Worm (Caenorhabditis elegans) whole organism, early embryonic: Measurements from ENCODE around the gene clec-48.

Source experiments
- B0310.2 ChIP-seq: sonication (generic microtip); optimal IDR thresholded peaks from 2 replicates; lab custom pipeline; 2016; ENCODE audit warnings: mild to moderate bottlenecking, missing genetic modification characterization, missing compliant biosample characterization
- F13C5.2 ChIP-seq: sonication (generic microtip); optimal IDR thresholded peaks from 2 replicates; lab custom pipeline; 2017; ENCODE audit warnings: mild to moderate bottlenecking, missing genetic modification characterization, inconsistent platforms, missing compliant biosample characterization
- aly-1 ChIP-seq: sonication (generic microtip); optimal IDR thresholded peaks from 2 replicates; lab custom pipeline; 2016; ENCODE audit warnings: missing genetic modification characterization, missing compliant biosample characterization
- ama-1 ChIP-seq: fragments of 150-350 bp; optimal IDR thresholded peaks from 2 replicates; lab custom pipeline; 2014
- ceh-13 ChIP-seq: fragments of 200-800 bp; sonication (Bioruptor generic); optimal IDR thresholded peaks from 2 replicates; lab custom pipeline; 2018; ENCODE audit warnings: mild to moderate bottlenecking, missing genetic modification characterization, missing compliant biosample characterization
- ceh-36 ChIP-seq: sonication (generic microtip); optimal IDR thresholded peaks from 2 replicates; lab custom pipeline; 2016; ENCODE audit warnings: missing genetic modification characterization, inconsistent platforms, missing compliant biosample characterization
- ets-7 ChIP-seq: sonication (generic microtip); optimal IDR thresholded peaks from 2 replicates; lab custom pipeline; 2016; ENCODE audit warnings: missing genotype, missing genetic modification characterization, missing compliant biosample characterization
- flt-1 ChIP-seq: fragments of 200-800 bp; sonication (Bioruptor generic); IDR thresholded peaks from 2 replicates; pipeline ENCODE4 v1.3.6; 2022; ENCODE audit warnings: missing genetic modification characterization, missing compliant biosample characterization
- hmbx-1 ChIP-seq: sonication (generic microtip); optimal IDR thresholded peaks from 2 replicates; lab custom pipeline; 2016; ENCODE audit warnings: mild to moderate bottlenecking, missing genetic modification characterization, missing compliant biosample characterization
- hmg-4 ChIP-seq: fragments of 200-800 bp; sonication (Bioruptor generic); optimal IDR thresholded peaks from 2 replicates; lab custom pipeline; 2018; ENCODE audit warnings: mild to moderate bottlenecking, missing genetic modification characterization, missing compliant biosample characterization
- hnd-1 ChIP-seq: sonication (generic microtip); optimal IDR thresholded peaks from 2 replicates; lab custom pipeline; 2016; ENCODE audit warnings: missing genetic modification characterization, missing compliant biosample characterization
- pes-1 ChIP-seq: fragments of 200-800 bp; sonication (Bioruptor generic); IDR thresholded peaks from 2 replicates; pipeline ENCODE4 v1.3.6; 2022; ENCODE audit warnings: missing genetic modification reagents, missing genetic modification characterization, missing compliant biosample characterization
- scrt-1 ChIP-seq: fragments of 200-800 bp; sonication (Bioruptor generic); IDR thresholded peaks from 2 replicates; pipeline ENCODE4 v1.3.6; 2022; ENCODE audit warnings: missing genetic modification characterization, missing compliant biosample characterization
- sea-1 ChIP-seq: fragments of 200-800 bp; sonication (Bioruptor generic); conservative IDR thresholded peaks from 2 replicates; pipeline ENCODE4 v1.3.6; 2022; ENCODE audit warnings: missing genetic modification characterization, missing compliant biosample characterization
- tbx-11 ChIP-seq: fragments of 200-800 bp; sonication (Bioruptor generic); IDR thresholded peaks from 2 replicates; pipeline ENCODE4 v1.3.6; 2022; ENCODE audit warnings: missing genetic modification characterization, missing compliant biosample characterization
- tbx-37 ChIP-seq: fragments of 200-800 bp; sonication (Bioruptor generic); conservative IDR thresholded peaks from 2 replicates; pipeline ENCODE4 v1.3.6; 2022; ENCODE audit warnings: missing genetic modification reagents, missing genetic modification characterization, missing compliant biosample characterization
- tra-4 ChIP-seq: sonication (generic microtip); optimal IDR thresholded peaks from 2 replicates; lab custom pipeline; 2017; ENCODE audit warnings: missing genetic modification characterization, missing compliant biosample characterization

Gene clec-48

ce11 chrV:18198421-18198820 lies 40.6 kb downstream of the clec-48 start, which contains the start of gene F16H6.4:
TSS of gene F16H6.4 (plus strand) at chrV:18198721.
- TF ChIP-seq ets-7 (tag; lab: Kevin White, UChicago) (no peak), ceh-13 (GFP tag; lab: Kevin White, UChicago) (no peak), scrt-1 (GFP tag; lab: Robert Waterston, UW) (no peak), tbx-37 (GFP tag; lab: Robert Waterston, UW) (no peak), hmbx-1 (tag; lab: Kevin White, UChicago) (no peak), ama-1 (lab: Kevin White, UChicago) (no peak), tbx-11 (no peak), sea-1 (GFP tag; lab: Robert Waterston, UW) (no peak), pes-1 (no peak), F13C5.2 (tag; lab: Kevin White, UChicago) (no peak), ceh-36 (tag; lab: Kevin White, UChicago) (no peak), flt-1 (GFP tag; lab: Robert Waterston, UW) (no peak), aly-1 (no peak), tra-4 (tag; lab: Kevin White, UChicago) (no peak), hmg-4 (GFP tag; lab: Kevin White, UChicago) (no peak)

- TF ChIP-seq hnd-1 (tag; lab: Kevin White, UChicago) = no peak
- no peak for TF ChIP-seq tbx-11
- no peak for TF ChIP-seq scrt-1 (GFP tag; lab: Robert Waterston, UW)
- TF ChIP-seq F13C5.2 (tag; lab: Kevin White, UChicago) = no peak
- TF ChIP-seq aly-1 = no peak
- no peak for TF ChIP-seq tra-4 (tag; lab: Kevin White, UChicago)
- TF ChIP-seq B0310.2 (tag; lab: Kevin White, UChicago) = no peak
- TF ChIP-seq ets-7 (tag; lab: Kevin White, UChicago) = no peak
- TF ChIP-seq pes-1 = no peak
- no peak for TF ChIP-seq hmbx-1 (tag; lab: Kevin White, UChicago)
- no peak for TF ChIP-seq sea-1 (GFP tag; lab: Robert Waterston, UW)
- no peak for TF ChIP-seq hmg-4 (GFP tag; lab: Kevin White, UChicago)
- no peak for TF ChIP-seq ceh-36 (tag; lab: Kevin White, UChicago)
- TF ChIP-seq flt-1 (GFP tag; lab: Robert Waterston, UW) = no peak
- no peak for TF ChIP-seq ama-1 (lab: Kevin White, UChicago)
Observed at ce11 chrV:18209071-18209470, 51.2 kb downstream of the clec-48 start, which contains the start of gene F16H6.7. TSS of gene F16H6.7 (minus strand) at chrV:18209171.
